Worm (Caenorhabditis elegans): ENCODE data around the gene B0198.3.

- no peak for TF ChIP-seq flt-1 (GFP tag; IDR thresholded peaks at IDR 0.05)
- no peak for TF ChIP-seq cog-1 (tag; optimal IDR thresholded peaks at IDR 0.05)
- no peak for TF ChIP-seq ref-1 (GFP tag; conservative IDR thresholded peaks at IDR 0.05)
Observed at ce11 chrX:12081250-12081649, 24.4 kb upstream of the B0198.3 start.
